Worm (Caenorhabditis elegans) whole organism, L3 larva: ENCODE results near the gene F26F2.11.

Experiments used
- R02D3.7 ChIP-seq: fragments of 150-350 bp; optimal IDR thresholded peaks from 2 replicates; lab custom pipeline; 2014; ENCODE audit warnings: missing biosample characterization, missing genetic modification characterization
- ceh-16 ChIP-seq: sonication (generic microtip); optimal IDR thresholded peaks from 2 replicates; lab custom pipeline; 2017; ENCODE audit warnings: missing biosample characterization, missing genetic modification characterization
- elt-2 ChIP-seq: sonication (generic microtip); optimal IDR thresholded peaks from 2 replicates; lab custom pipeline; 2016; ENCODE audit warnings: missing genetic modification reagents, mild to moderate bottlenecking, missing genetic modification characterization, missing compliant biosample characterization
- fkh-2 ChIP-seq: fragments of 150-350 bp; optimal IDR thresholded peaks from 2 replicates; lab custom pipeline; 2014; ENCODE audit warnings: missing biosample characterization, missing genetic modification reagents, missing genetic modification characterization
- mdl-1 ChIP-seq: fragments of 150-350 bp; optimal IDR thresholded peaks from 2 replicates; lab custom pipeline; 2014; ENCODE audit warnings: missing biosample characterization, missing genetic modification characterization
- pqm-1 ChIP-seq: fragments of 150-350 bp; optimal IDR thresholded peaks from 2 replicates; lab custom pipeline; 2017; ENCODE audit warnings: missing biosample characterization, missing genetic modification characterization, inconsistent platforms
- unc-62 ChIP-seq: fragments of 150-350 bp; sonication (generic microtip); optimal IDR thresholded peaks from 4 replicates; lab custom pipeline; 2014; ENCODE audit warnings: missing biosample characterization, missing genetic modification reagents, missing genetic modification characterization

DNA sequence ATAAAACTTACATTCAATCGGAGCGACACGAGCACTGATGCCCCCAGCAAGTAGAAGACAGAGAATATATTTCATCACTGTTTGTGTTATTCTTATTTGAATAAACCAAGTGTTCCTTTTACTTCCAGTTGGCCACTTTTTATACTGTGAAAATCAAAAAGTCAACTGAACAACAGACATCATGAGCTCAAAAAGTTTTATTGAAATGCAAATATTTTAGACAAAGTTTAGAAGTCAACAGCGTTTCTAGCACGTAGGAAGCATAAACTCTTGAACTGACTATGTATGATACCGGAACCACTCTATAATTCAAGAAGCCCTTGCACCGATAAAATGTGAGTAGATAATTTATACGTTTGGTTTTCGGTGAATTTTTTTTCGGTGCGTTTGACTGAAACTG is 35.7 kb upstream of the F26F2.11 start, which contains the start of gene F46B3.14:
- TF ChIP-seq elt-2 (tag; lab: Kevin White, UChicago) (no peak), pqm-1 (tag; lab: Kevin White, UChicago) (no peak), mdl-1 (tag; lab: Kevin White, UChicago) (no peak), R02D3.7 (no peak), unc-62 (GFP tag; lab: Kevin White, UChicago) (no peak), fkh-2 (tag; lab: Kevin White, UChicago) (no peak), ceh-16 (tag; lab: Kevin White, UChicago) (no peak)
